Worm (Caenorhabditis elegans) whole organism, L1 larva: ENCODE results near the gene T24E12.3.

Source experiments
- ces-1 ChIP-seq: fragments of 150-350 bp; optimal IDR thresholded peaks from 2 replicates; lab custom pipeline; 2014; ENCODE audit warnings: missing biosample characterization, missing genetic modification reagents, missing genetic modification characterization
- egl-27 ChIP-seq, 2 experiments: fragments of 150-350 bp in 1 of 2; sonication (generic microtip); optimal IDR thresholded peaks; 3 replicates each; lab custom pipeline; 2017 to 2018; ENCODE audit warnings: missing biosample characterization in 2 of 2, missing genetic modification characterization in 2 of 2, missing genetic modification reagents in 2 of 2
- fkh-4 ChIP-seq: sonication (generic microtip); optimal IDR thresholded peaks from 2 replicates; lab custom pipeline; 2016; ENCODE audit warnings: missing compliant biosample characterization, missing genetic modification characterization, borderline replicate concordance
- fos-1 ChIP-seq: fragments of 150-350 bp; optimal IDR thresholded peaks from 2 replicates; lab custom pipeline; 2014; ENCODE audit warnings: missing biosample characterization, missing genetic modification characterization
- lin-13 ChIP-seq: fragments of 150-350 bp; optimal IDR thresholded peaks from 2 replicates; lab custom pipeline; 2014; ENCODE audit warnings: missing biosample characterization, missing genetic modification reagents, missing genetic modification characterization
- lsy-2 ChIP-seq, 2 experiments: fragments of 150-350 bp; optimal IDR thresholded peaks; 2 replicates each; lab custom pipeline; 2014; ENCODE audit warnings: missing biosample characterization in 2 of 2, missing genetic modification characterization in 2 of 2
- mdl-1 ChIP-seq, 2 experiments: fragments of 150-350 bp; optimal IDR thresholded peaks; 2 replicates each; lab custom pipeline; 2014 to 2017; ENCODE audit warnings: missing biosample characterization in 2 of 2, missing genetic modification characterization in 2 of 2, inconsistent platforms in 1 of 2
- nhr-19 ChIP-seq: fragments of 200-800 bp; sonication (Bioruptor generic); conservative IDR thresholded peaks from 2 replicates; pipeline ENCODE4 v1.3.6; 2022; ENCODE audit warnings: missing genetic modification characterization, missing compliant biosample characterization
- nhr-76 ChIP-seq: sonication (generic microtip); optimal IDR thresholded peaks from 2 replicates; lab custom pipeline; 2017; ENCODE audit warnings: missing biosample characterization, missing genetic modification characterization
- tbx-2 ChIP-seq: sonication (generic microtip); optimal IDR thresholded peaks from 2 replicates; lab custom pipeline; 2016; ENCODE audit warnings: missing genetic modification characterization, missing compliant biosample characterization
- unc-62 ChIP-seq: fragments of 150-350 bp; optimal IDR thresholded peaks from 2 replicates; lab custom pipeline; 2014; ENCODE audit warnings: missing biosample characterization, missing genetic modification reagents, missing genetic modification characterization

ce11 chrII:3805518-3805917 is 29.7 kb downstream of the T24E12.3 start:
- no peak for TF ChIP-seq fkh-4 (tag; lab: Kevin White, UChicago)
- TF ChIP-seq ces-1 (GFP tag; lab: Kevin White, UChicago), result no peak
- no peak for TF ChIP-seq nhr-76 (tag; lab: Kevin White, UChicago)
- no peak for TF ChIP-seq nhr-19 (GFP tag; lab: Robert Waterston, UW)
- no peak for TF ChIP-seq lsy-2 (tag; optimal IDR thresholded peaks at IDR 0.05; lab: Kevin White, UChicago)
- TF ChIP-seq lin-13 (GFP tag; lab: Kevin White, UChicago), result no peak
- TF ChIP-seq unc-62 (GFP tag; lab: Kevin White, UChicago), result no peak
- TF ChIP-seq tbx-2, result no peak
- no peak for TF ChIP-seq egl-27 (tag; optimal IDR thresholded peaks at IDR 0.05; lab: Kevin White, UChicago)
- TF ChIP-seq mdl-1 (tag; optimal IDR thresholded peaks at IDR 0.05; lab: Kevin White, UChicago), result no peak
- TF ChIP-seq fos-1 (tag; lab: Kevin White, UChicago), result no peak
